Worm (Caenorhabditis elegans) whole organism, L4 larva: ENCODE results near the gene ZK105.8.

Experiments
- F26F4.8 ChIP-seq: fragments of 200-800 bp; sonication (Bioruptor generic); conservative IDR thresholded peaks from 2 replicates; pipeline ENCODE4 v1.3.6; 2022; ENCODE audit warnings: missing genetic modification characterization, missing compliant biosample characterization
- R02D3.7 ChIP-seq: fragments of 150-350 bp; sonication (generic microtip); optimal IDR thresholded peaks from 3 replicates; lab custom pipeline; 2014; ENCODE audit warnings: missing biosample characterization, missing genetic modification characterization
- T20F7.1 ChIP-seq: fragments of 200-800 bp; sonication (Bioruptor generic); optimal IDR thresholded peaks from 2 replicates; lab custom pipeline; 2018; ENCODE audit warnings: mild to moderate bottlenecking, missing genetic modification characterization, missing compliant biosample characterization
- T26A8.4 ChIP-seq: fragments of 200-800 bp; sonication (Bioruptor generic); IDR thresholded peaks from 2 replicates; pipeline ENCODE4 v1.3.6; 2022; ENCODE audit warnings: missing genetic modification characterization, missing compliant biosample characterization
- Y105C5A.15 ChIP-seq: fragments of 200-800 bp; sonication (Bioruptor generic); IDR thresholded peaks from 2 replicates; pipeline ENCODE4 v1.3.6; 2022; ENCODE audit warnings: missing genetic modification characterization, missing compliant biosample characterization
- Y48G9A.11 ChIP-seq: fragments of 200-800 bp; sonication (Bioruptor generic); IDR thresholded peaks from 2 replicates; pipeline ENCODE4 v1.3.6; 2022; ENCODE audit warnings: missing genetic modification reagents, missing genetic modification characterization, missing compliant biosample characterization
- Y5F2A.4 ChIP-seq: fragments of 200-800 bp; sonication (Bioruptor generic); optimal IDR thresholded peaks from 2 replicates; lab custom pipeline; 2018; ENCODE audit warnings: mild to moderate bottlenecking, missing genetic modification characterization, missing compliant biosample characterization
- ZK546.5 ChIP-seq, 2 experiments: sonication (generic microtip); optimal IDR thresholded peaks; 2 replicates each; lab custom pipeline; 2017; ENCODE audit warnings: missing biosample characterization in 2 of 2, missing genetic modification characterization in 2 of 2
- ama-1 ChIP-seq: fragments of 150-350 bp; optimal IDR thresholded peaks from 2 replicates; lab custom pipeline; 2014; ENCODE audit warnings: inconsistent platforms, mixed read lengths
- ceh-28 ChIP-seq: fragments of 150-350 bp; optimal IDR thresholded peaks from 2 replicates; lab custom pipeline; 2014; ENCODE audit warnings: missing biosample characterization, missing genetic modification reagents, missing genetic modification characterization
- ceh-62 ChIP-seq: sonication (generic microtip); optimal IDR thresholded peaks from 2 replicates; lab custom pipeline; 2017; ENCODE audit warnings: missing biosample characterization, missing genetic modification characterization
- daf-8 ChIP-seq: fragments of 200-800 bp; sonication (Bioruptor generic); IDR thresholded peaks from 2 replicates; pipeline ENCODE4 v1.3.6; 2022; ENCODE audit warnings: missing genetic modification characterization, missing compliant biosample characterization
- dmd-6 ChIP-seq: fragments of 200-800 bp; sonication (Bioruptor generic); IDR thresholded peaks from 2 replicates; pipeline ENCODE4 v1.3.6; 2022; ENCODE audit warnings: missing genetic modification reagents, missing genetic modification characterization, missing compliant biosample characterization
- dve-1 ChIP-seq: sonication (generic microtip); optimal IDR thresholded peaks from 2 replicates; lab custom pipeline; 2017; ENCODE audit warnings: antibody characterized with exemption, mild to moderate bottlenecking, missing genetic modification characterization, missing compliant biosample characterization; ENCODE audit not compliant: insufficient read depth
- fkh-10 ChIP-seq: fragments of 150-350 bp; optimal IDR thresholded peaks from 2 replicates; lab custom pipeline; 2014; ENCODE audit warnings: missing biosample characterization, missing genetic modification reagents, missing genetic modification characterization
- hlh-11 ChIP-seq: fragments of 200-800 bp; sonication (Bioruptor generic); optimal IDR thresholded peaks from 2 replicates; lab custom pipeline; 2018; ENCODE audit warnings: mild to moderate bottlenecking, missing genetic modification characterization, missing compliant biosample characterization
- hlh-30 ChIP-seq: sonication (generic microtip); optimal IDR thresholded peaks from 2 replicates; lab custom pipeline; 2017; ENCODE audit warnings: antibody characterized with exemption, mild to moderate bottlenecking, missing genetic modification characterization, missing compliant biosample characterization; ENCODE audit not compliant: insufficient read depth
- hmg-1.1 ChIP-seq: fragments of 200-800 bp; sonication (Bioruptor generic); IDR thresholded peaks from 2 replicates; pipeline ENCODE4 v1.3.6; 2022; ENCODE audit warnings: missing genetic modification reagents, missing genetic modification characterization, missing compliant biosample characterization
- jun-1 ChIP-seq: fragments of 150-350 bp; optimal IDR thresholded peaks from 2 replicates; lab custom pipeline; 2014; ENCODE audit warnings: missing biosample characterization, missing genetic modification reagents, missing genetic modification characterization
- lin-29 ChIP-seq: fragments of 200-800 bp; sonication (Bioruptor generic); IDR thresholded peaks from 2 replicates; pipeline ENCODE4 v1.3.6; 2022; ENCODE audit warnings: missing genetic modification reagents, missing genetic modification characterization, missing compliant biosample characterization
- lin-39 ChIP-seq: fragments of 150-350 bp; optimal IDR thresholded peaks from 2 replicates; lab custom pipeline; 2014; ENCODE audit warnings: missing biosample characterization, missing genetic modification reagents, missing genetic modification characterization
- lsy-2 ChIP-seq, 2 experiments: fragments of 150-350 bp in 1 of 2; sonication (generic microtip) in 1 of 2; optimal IDR thresholded peaks; 2 replicates each; lab custom pipeline; 2014 to 2017; ENCODE audit warnings: missing biosample characterization in 2 of 2, missing genetic modification characterization in 2 of 2
- mes-2 ChIP-seq: sonication (generic microtip); optimal IDR thresholded peaks from 2 replicates; lab custom pipeline; 2016; ENCODE audit warnings: missing genotype, mild to moderate bottlenecking, missing genetic modification characterization, missing compliant biosample characterization; ENCODE audit not compliant: poor library complexity, severe bottlenecking
- mxl-3 ChIP-seq: fragments of 200-800 bp; sonication (Bioruptor generic); optimal IDR thresholded peaks from 2 replicates; lab custom pipeline; 2018; ENCODE audit warnings: mild to moderate bottlenecking, missing genetic modification characterization, missing compliant biosample characterization
- nhr-41 ChIP-seq: fragments of 200-800 bp; sonication (Bioruptor generic); IDR thresholded peaks from 2 replicates; pipeline ENCODE4 v1.3.6; 2022; ENCODE audit warnings: missing genetic modification reagents, missing genetic modification characterization, missing compliant biosample characterization
- nhr-76 ChIP-seq: fragments of 150-350 bp; optimal IDR thresholded peaks from 2 replicates; lab custom pipeline; 2014; ENCODE audit warnings: missing biosample characterization, missing genetic modification characterization
- pqm-1 ChIP-seq: sonication (generic microtip); optimal IDR thresholded peaks from 2 replicates; lab custom pipeline; 2017; ENCODE audit warnings: missing biosample characterization, missing genetic modification characterization
- rbr-2 ChIP-seq: sonication (generic microtip); optimal IDR thresholded peaks from 2 replicates; lab custom pipeline; 2016; ENCODE audit warnings: missing genotype, missing genetic modification characterization, missing compliant biosample characterization
- snpc-4 ChIP-seq: fragments of 150-350 bp; optimal IDR thresholded peaks from 2 replicates; lab custom pipeline; 2014; ENCODE audit warnings: missing biosample characterization, missing genetic modification characterization
- spr-1 ChIP-seq: sonication (generic microtip); optimal IDR thresholded peaks from 2 replicates; lab custom pipeline; 2016; ENCODE audit warnings: mild to moderate bottlenecking, missing genetic modification characterization, missing compliant biosample characterization
- spr-3 ChIP-seq: fragments of 200-800 bp; sonication (Bioruptor generic); optimal IDR thresholded peaks from 2 replicates; lab custom pipeline; 2018; ENCODE audit warnings: mild to moderate bottlenecking, missing genetic modification characterization, missing compliant biosample characterization
- tra-1 ChIP-seq: fragments of 200-800 bp; sonication (Bioruptor generic); IDR thresholded peaks from 2 replicates; pipeline ENCODE4 v1.3.6; 2022; ENCODE audit warnings: missing genetic modification reagents, missing genetic modification characterization, missing compliant biosample characterization
- unc-130 ChIP-seq: sonication (generic microtip); optimal IDR thresholded peaks from 2 replicates; lab custom pipeline; 2016; ENCODE audit warnings: missing genetic modification reagents, missing genetic modification characterization, missing compliant biosample characterization
- unc-39 ChIP-seq: sonication (generic microtip); optimal IDR thresholded peaks from 2 replicates; lab custom pipeline; 2017; ENCODE audit warnings: missing biosample characterization, missing genetic modification characterization
- unc-62 ChIP-seq, 3 experiments: fragments of 150-350 bp in 1 of 3; sonication (generic microtip); optimal IDR thresholded peaks in 2 of 3; peaks in 1 of 3; 1 replicate in 1 of 3; 2 replicates in 2 of 3; lab custom pipeline; 2014 to 2017; ENCODE audit warnings: missing biosample characterization in 3 of 3, missing genetic modification characterization in 3 of 3, missing genetic modification reagents in 3 of 3, missing genotype in 1 of 3
- zfp-2 ChIP-seq: sonication (generic microtip); optimal IDR thresholded peaks from 2 replicates; lab custom pipeline; 2016; ENCODE audit warnings: mild to moderate bottlenecking, missing genetic modification characterization, missing compliant biosample characterization
- zfp-3 ChIP-seq: fragments of 200-800 bp; sonication (Bioruptor generic); conservative IDR thresholded peaks from 2 replicates; pipeline ENCODE4 v1.3.6; 2022; ENCODE audit warnings: missing genetic modification reagents, missing genetic modification characterization, missing compliant biosample characterization
- zip-11 ChIP-seq: fragments of 200-800 bp; sonication (Bioruptor generic); IDR thresholded peaks from 2 replicates; pipeline ENCODE4 v1.3.6; 2022; ENCODE audit warnings: missing genetic modification characterization, missing compliant biosample characterization
- zip-2 ChIP-seq: fragments of 150-350 bp; optimal IDR thresholded peaks from 2 replicates; lab custom pipeline; 2014; ENCODE audit warnings: missing biosample characterization, missing genetic modification characterization

Gene ZK105.8

ce11 chrV:7741918-7742317, 17.6 kb downstream of the ZK105.8 start:
- TF ChIP-seq nhr-41 (no peak), Y48G9A.11 (GFP tag; lab: Robert Waterston, UW) (no peak), F26F4.8 (GFP tag; lab: Robert Waterston, UW) (no peak), unc-130 (GFP tag; lab: Kevin White, UChicago) (no peak), zfp-3 (GFP tag; lab: Robert Waterston, UW) (no peak), hlh-11 (tag; lab: Kevin White, UChicago) (no peak), R02D3.7 (tag; lab: Kevin White, UChicago) (no peak), hlh-30 (tag; lab: Kevin White, UChicago) (no peak), hmg-1.1 (GFP tag; lab: Robert Waterston, UW) (no peak), Y5F2A.4 (no peak), unc-39 (tag; lab: Kevin White, UChicago) (no peak), pqm-1 (tag; lab: Kevin White, UChicago) (no peak)

- TF ChIP-seq T20F7.1 = no peak
- TF ChIP-seq lin-29 (GFP tag; lab: Robert Waterston, UW) = no peak
- no peak for TF ChIP-seq snpc-4 (tag; lab: Kevin White, UChicago)
- TF ChIP-seq spr-3 (GFP tag; lab: Kevin White, UChicago) = no peak
- peak; percentile 85 for TF ChIP-seq tra-1
- TF ChIP-seq ceh-62 (tag; lab: Kevin White, UChicago) = no peak
- no peak for TF ChIP-seq nhr-76 (tag; lab: Kevin White, UChicago)
- no peak for TF ChIP-seq unc-39 (tag; lab: Kevin White, UChicago)
- TF ChIP-seq dve-1 (tag; lab: Kevin White, UChicago) = peak; percentile 30
- TF ChIP-seq rbr-2 = no peak
- no peak for TF ChIP-seq nhr-41
- no peak for TF ChIP-seq ama-1 (lab: Kevin White, UChicago)
- peak; percentile 13 for TF ChIP-seq hlh-11 (tag; lab: Kevin White, UChicago)
- no peak for TF ChIP-seq Y105C5A.15 (GFP tag; lab: Robert Waterston, UW)
- no peak for TF ChIP-seq Y48G9A.11 (GFP tag; lab: Robert Waterston, UW)
- TF ChIP-seq zip-2 (tag; lab: Kevin White, UChicago) = no peak
- TF ChIP-seq ZK546.5 (tag; optimal IDR thresholded peaks at IDR 0.05; lab: Kevin White, UChicago) = no peak
- no peak for TF ChIP-seq mes-2 (tag; lab: Kevin White, UChicago)
- no peak for TF ChIP-seq T26A8.4 (GFP tag; lab: Robert Waterston, UW)
- TF ChIP-seq lin-39 = no peak
- no peak for TF ChIP-seq spr-1 (tag; lab: Kevin White, UChicago)
- no peak for TF ChIP-seq unc-62 (GFP tag; optimal IDR thresholded peaks at IDR 0.05 in 1 of 2; lab: Kevin White, UChicago)
- TF ChIP-seq unc-62 (tag; optimal IDR thresholded peaks at IDR 0.05; lab: Kevin White, UChicago) = no peak
- TF ChIP-seq zfp-2 (tag; lab: Kevin White, UChicago) = no peak
- TF ChIP-seq zip-11 (GFP tag; lab: Robert Waterston, UW) = no peak
- TF ChIP-seq jun-1 = no peak
- TF ChIP-seq lsy-2 (tag; optimal IDR thresholded peaks at IDR 0.05; lab: Kevin White, UChicago) = no peak
- no peak for TF ChIP-seq R02D3.7 (tag; lab: Kevin White, UChicago)
- no peak for TF ChIP-seq unc-130 (GFP tag; lab: Kevin White, UChicago)
- no peak for TF ChIP-seq mxl-3 (GFP tag; lab: Kevin White, UChicago)
- no peak for TF ChIP-seq hlh-30 (tag; lab: Kevin White, UChicago)
- TF ChIP-seq ceh-28 = no peak
- no peak for TF ChIP-seq daf-8
- TF ChIP-seq fkh-10 (GFP tag; lab: Kevin White, UChicago) = no peak
- TF ChIP-seq dmd-6 (GFP tag; lab: Robert Waterston, UW) = peak; percentile 83
Observed at ce11 chrV:7742485-7742959, 18.2 kb downstream of the ZK105.8 start, which contains the start of gene fbxl-5. TSS of gene fbxl-5 (plus strand) at chrV:7742909.
